Worm (Caenorhabditis elegans) whole organism, L2 larva: ENCODE measurements around the gene ZC15.5.

Experiments used
- C34F6.9 ChIP-seq: fragments of 150-350 bp; optimal IDR thresholded peaks from 2 replicates; lab custom pipeline; 2014; ENCODE audit warnings: missing biosample characterization, missing genetic modification characterization
- F13H6.1 ChIP-seq: sonication (generic microtip); optimal IDR thresholded peaks from 2 replicates; lab custom pipeline; 2016; ENCODE audit warnings: missing genetic modification characterization, missing compliant biosample characterization
- Y55F3AM.14 ChIP-seq: fragments of 200-800 bp; sonication (Bioruptor generic); optimal IDR thresholded peaks from 2 replicates; lab custom pipeline; 2018; ENCODE audit warnings: mild to moderate bottlenecking, missing genetic modification characterization, missing compliant biosample characterization
- ama-1 ChIP-seq: fragments of 150-350 bp; optimal IDR thresholded peaks from 2 replicates; lab custom pipeline; 2018; ENCODE audit warnings: inconsistent platforms
- blmp-1 ChIP-seq: sonication (generic microtip); optimal IDR thresholded peaks from 2 replicates; lab custom pipeline; 2017; ENCODE audit warnings: missing genetic modification characterization, mild to moderate bottlenecking, missing compliant biosample characterization, antibody characterized with exemption, moderate library complexity; ENCODE audit not compliant: insufficient read depth
- ceh-82 ChIP-seq: fragments of 150-350 bp; optimal IDR thresholded peaks from 2 replicates; lab custom pipeline; 2014; ENCODE audit warnings: missing biosample characterization, missing genetic modification characterization
- dmd-4 ChIP-seq: sonication (generic microtip); optimal IDR thresholded peaks from 2 replicates; lab custom pipeline; 2017; ENCODE audit warnings: missing biosample characterization, missing genetic modification characterization
- egl-27 ChIP-seq: sonication (generic microtip); optimal IDR thresholded peaks from 3 replicates; lab custom pipeline; 2017; ENCODE audit warnings: missing biosample characterization, missing genetic modification reagents, missing genetic modification characterization
- fos-1 ChIP-seq: fragments of 150-350 bp; optimal IDR thresholded peaks from 2 replicates; lab custom pipeline; 2014; ENCODE audit warnings: missing biosample characterization, missing genetic modification characterization
- gmeb-1 ChIP-seq: fragments of 150-350 bp; optimal IDR thresholded peaks from 2 replicates; lab custom pipeline; 2014; ENCODE audit warnings: missing biosample characterization, missing genetic modification characterization
- lin-13 ChIP-seq: fragments of 150-350 bp; optimal IDR thresholded peaks from 2 replicates; lab custom pipeline; 2014; ENCODE audit warnings: missing biosample characterization, missing genetic modification reagents, missing genetic modification characterization
- lin-39 ChIP-seq: fragments of 150-350 bp; optimal IDR thresholded peaks from 2 replicates; lab custom pipeline; 2014; ENCODE audit warnings: missing biosample characterization, missing genetic modification reagents, missing genetic modification characterization
- lsy-2 ChIP-seq, 2 experiments: fragments of 150-350 bp in 1 of 2; sonication (generic microtip) in 1 of 2; optimal IDR thresholded peaks; 2 replicates each; lab custom pipeline; 2014 to 2017; ENCODE audit warnings: missing biosample characterization in 2 of 2, missing genetic modification characterization in 2 of 2
- mab-5 ChIP-seq: fragments of 150-350 bp; optimal IDR thresholded peaks from 2 replicates; lab custom pipeline; 2014; ENCODE audit warnings: missing biosample characterization, missing genetic modification characterization
- mbf-1 ChIP-seq: sonication (generic microtip); optimal IDR thresholded peaks from 2 replicates; lab custom pipeline; 2017; ENCODE audit warnings: missing biosample characterization, missing genetic modification characterization
- mdl-1 ChIP-seq, 2 experiments: fragments of 150-350 bp in 1 of 2; sonication (generic microtip) in 1 of 2; optimal IDR thresholded peaks; 2 replicates each; lab custom pipeline; 2017; ENCODE audit warnings: missing biosample characterization in 2 of 2, missing genetic modification characterization in 2 of 2
- nhr-10 ChIP-seq: sonication (generic microtip); optimal IDR thresholded peaks from 2 replicates; lab custom pipeline; 2017; ENCODE audit warnings: missing biosample characterization, missing genetic modification characterization
- nhr-11 ChIP-seq: fragments of 150-350 bp; optimal IDR thresholded peaks from 2 replicates; lab custom pipeline; 2014; ENCODE audit warnings: missing biosample characterization, missing genetic modification characterization
- nhr-12 ChIP-seq: fragments of 150-350 bp; optimal IDR thresholded peaks from 2 replicates; lab custom pipeline; 2014; ENCODE audit warnings: missing biosample characterization, missing genetic modification characterization
- nhr-129 ChIP-seq: fragments of 150-350 bp; optimal IDR thresholded peaks from 2 replicates; lab custom pipeline; 2014; ENCODE audit warnings: missing biosample characterization, missing genetic modification characterization
- nhr-21 ChIP-seq: fragments of 150-350 bp; optimal IDR thresholded peaks from 2 replicates; lab custom pipeline; 2014; ENCODE audit warnings: missing biosample characterization, missing genetic modification characterization
- nhr-23 ChIP-seq: fragments of 150-350 bp; optimal IDR thresholded peaks from 2 replicates; lab custom pipeline; 2014; ENCODE audit warnings: missing biosample characterization, missing genetic modification reagents, missing genetic modification characterization
- nhr-237 ChIP-seq: fragments of 150-350 bp; optimal IDR thresholded peaks from 2 replicates; lab custom pipeline; 2014; ENCODE audit warnings: missing biosample characterization, missing genetic modification characterization
- nhr-25 ChIP-seq: fragments of 150-350 bp; sonication (generic microtip); optimal IDR thresholded peaks from 3 replicates; lab custom pipeline; 2014; ENCODE audit warnings: missing biosample characterization, missing genetic modification characterization
- nhr-6 ChIP-seq: fragments of 150-350 bp; optimal IDR thresholded peaks from 2 replicates; lab custom pipeline; 2014; ENCODE audit warnings: missing biosample characterization, missing genetic modification characterization
- peb-1 ChIP-seq: fragments of 150-350 bp; optimal IDR thresholded peaks from 2 replicates; lab custom pipeline; 2014; ENCODE audit warnings: missing biosample characterization, missing genetic modification characterization
- skn-1 ChIP-seq: sonication (generic microtip); optimal IDR thresholded peaks from 2 replicates; lab custom pipeline; 2017; ENCODE audit warnings: missing biosample characterization, missing genetic modification characterization
- sma-3 ChIP-seq: sonication (generic microtip); optimal IDR thresholded peaks from 2 replicates; lab custom pipeline; 2016; ENCODE audit warnings: missing genetic modification reagents, missing genetic modification characterization, missing compliant biosample characterization
- snpc-4 ChIP-seq: fragments of 150-350 bp; optimal IDR thresholded peaks from 2 replicates; lab custom pipeline; 2014; ENCODE audit warnings: missing biosample characterization, missing genetic modification characterization
- unc-55 ChIP-seq: fragments of 150-350 bp; sonication (generic microtip); optimal IDR thresholded peaks from 3 replicates; lab custom pipeline; 2014; ENCODE audit warnings: missing biosample characterization, missing genetic modification reagents, missing genetic modification characterization
- unc-62 ChIP-seq: fragments of 150-350 bp; optimal IDR thresholded peaks from 2 replicates; lab custom pipeline; 2014; ENCODE audit warnings: missing biosample characterization, missing genetic modification reagents, missing genetic modification characterization
- ztf-1 ChIP-seq: fragments of 200-800 bp; sonication (Bioruptor generic); conservative IDR thresholded peaks from 2 replicates; pipeline ENCODE4 v1.3.6; 2022; ENCODE audit warnings: missing genetic modification characterization, missing compliant biosample characterization
- ztf-11 ChIP-seq: sonication (generic microtip); optimal IDR thresholded peaks from 2 replicates; lab custom pipeline; 2017; ENCODE audit warnings: missing biosample characterization, missing genetic modification characterization

The ZC15.5 gene

ce11 chrV:20325417-20325816 lies 27.7 kb downstream of the ZC15.5 start, which contains the start of gene Y38H6A.1:
Y38H6A.1 (plus strand) TSS chrV:20325717.
- no peak for TF ChIP-seq nhr-25 (tag; lab: Kevin White, UChicago)
- TF ChIP-seq lsy-2 (tag; optimal IDR thresholded peaks at IDR 0.05; lab: Kevin White, UChicago): no peak
- TF ChIP-seq fos-1 (tag; lab: Kevin White, UChicago): no peak
- no peak for TF ChIP-seq ztf-11 (tag; lab: Kevin White, UChicago)

DNA sequence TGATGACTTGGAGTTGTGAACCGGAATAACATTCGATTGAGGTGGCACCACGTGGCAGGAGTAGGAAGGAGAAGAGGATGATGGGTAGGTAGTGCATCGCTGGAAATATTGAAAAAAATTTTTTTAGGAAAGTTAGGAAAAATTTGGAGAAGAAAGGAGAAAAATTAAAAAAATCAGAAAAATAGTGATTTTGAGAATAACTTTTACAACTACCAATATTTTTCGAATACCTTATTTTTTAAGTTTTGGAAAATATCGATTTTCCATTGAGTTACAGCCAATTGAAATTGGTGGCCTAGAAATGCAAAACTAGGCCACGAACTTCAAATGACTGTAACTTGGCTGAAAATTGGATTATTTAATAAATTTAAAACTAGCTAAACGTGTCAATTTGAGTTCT lies 37.5 kb downstream of the ZC15.5 start, which contains the start of gene Y38H6A.5:
Gene Y38H6A.5, minus strand, starts transcription at position 101 of the 400 bp plus-strand sequence.
- no peak for TF ChIP-seq nhr-237 (tag; lab: Kevin White, UChicago)
- TF ChIP-seq lin-39 (tag; lab: Kevin White, UChicago): no peak
- TF ChIP-seq nhr-12 (tag; lab: Kevin White, UChicago): no peak
- TF ChIP-seq ztf-1: no peak
- TF ChIP-seq nhr-21 (tag; lab: Kevin White, UChicago): no peak
- no peak for TF ChIP-seq nhr-25 (tag; lab: Kevin White, UChicago)
- no peak for TF ChIP-seq lin-13 (GFP tag; lab: Kevin White, UChicago)
- TF ChIP-seq F13H6.1 (tag; lab: Kevin White, UChicago): no peak

- no peak for TF ChIP-seq ama-1 (lab: Kevin White, UChicago)
- no peak for TF ChIP-seq nhr-10 (tag; lab: Kevin White, UChicago)
- no peak for TF ChIP-seq gmeb-1 (tag; lab: Kevin White, UChicago)
- no peak for TF ChIP-seq peb-1
- TF ChIP-seq snpc-4 (tag; lab: Kevin White, UChicago): no peak
- TF ChIP-seq dmd-4: no peak
- TF ChIP-seq nhr-6 (tag; lab: Kevin White, UChicago): no peak
- no peak for TF ChIP-seq unc-62 (GFP tag; lab: Kevin White, UChicago)
- TF ChIP-seq nhr-129 (tag; lab: Kevin White, UChicago): no peak
- TF ChIP-seq skn-1 (tag; lab: Kevin White, UChicago): no peak
- TF ChIP-seq mab-5 (tag; lab: Kevin White, UChicago): no peak
- no peak for TF ChIP-seq nhr-11 (tag; lab: Kevin White, UChicago)
- no peak for TF ChIP-seq nhr-23 (tag; lab: Kevin White, UChicago)
- no peak for TF ChIP-seq egl-27
- TF ChIP-seq lin-39 (tag; lab: Kevin White, UChicago): no peak
- TF ChIP-seq mdl-1 (tag; optimal IDR thresholded peaks at IDR 0.05; lab: Kevin White, UChicago): no peak
- TF ChIP-seq ztf-1: no peak
- TF ChIP-seq nhr-25 (tag; lab: Kevin White, UChicago): no peak
- no peak for TF ChIP-seq mbf-1 (tag; lab: Kevin White, UChicago)
- TF ChIP-seq blmp-1 (tag; lab: Kevin White, UChicago): no peak
Measured at ce11 chrV:20338020-20338419, 40.3 kb downstream of the ZC15.5 start.

DNA sequence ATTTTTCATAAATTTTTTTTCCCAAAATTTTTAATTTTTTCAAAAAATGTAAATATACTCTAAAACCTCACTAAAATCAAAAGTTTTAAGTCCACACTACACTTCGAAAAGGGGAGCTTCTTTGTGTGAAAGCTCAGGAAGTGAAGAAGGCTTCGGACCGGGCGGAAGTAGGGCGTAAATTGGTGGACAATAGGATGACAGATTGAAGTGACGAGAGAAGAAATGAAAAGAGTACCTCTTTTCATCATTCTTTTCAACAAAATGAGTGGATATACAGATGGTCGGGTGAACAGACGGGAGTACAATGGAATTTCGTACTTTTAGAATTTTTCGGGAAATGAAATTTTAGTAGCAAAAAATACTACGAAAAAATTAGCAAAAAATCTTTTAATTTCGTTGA lies 41.1 kb downstream of the ZC15.5 start:
- no peak for TF ChIP-seq unc-62 (GFP tag; lab: Kevin White, UChicago)
- TF ChIP-seq F13H6.1 (tag; lab: Kevin White, UChicago): no peak
- no peak for TF ChIP-seq nhr-10 (tag; lab: Kevin White, UChicago)
- no peak for TF ChIP-seq nhr-129 (tag; lab: Kevin White, UChicago)
- TF ChIP-seq nhr-23 (tag; lab: Kevin White, UChicago): no peak

DNA sequence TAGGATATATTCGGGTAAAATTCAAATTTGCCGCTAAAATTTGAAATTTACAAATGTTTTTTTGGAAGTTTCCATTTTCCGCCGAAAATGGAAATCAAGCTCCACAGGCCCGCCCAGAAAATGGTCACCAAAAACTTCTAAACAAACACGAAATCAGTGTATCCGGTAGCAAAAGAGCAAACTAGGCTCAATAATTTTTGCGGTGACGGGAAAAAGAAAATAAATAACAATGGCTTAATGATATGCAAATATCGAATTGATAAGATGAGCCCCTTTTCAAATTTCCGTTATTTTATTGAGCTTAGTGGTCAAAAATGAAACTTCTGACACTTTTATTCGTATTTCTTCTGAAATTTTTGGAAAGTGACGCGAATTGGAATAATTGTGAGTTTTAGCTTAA lies 47.1 kb downstream of the ZC15.5 start, which contains the start of gene Y38H6A.3:
Gene Y38H6A.3, plus strand, starts transcription at position 301 of the 400 bp plus-strand sequence.
- TF ChIP-seq ceh-82 (tag; lab: Kevin White, UChicago): no peak
- TF ChIP-seq C34F6.9: no peak

DNA sequence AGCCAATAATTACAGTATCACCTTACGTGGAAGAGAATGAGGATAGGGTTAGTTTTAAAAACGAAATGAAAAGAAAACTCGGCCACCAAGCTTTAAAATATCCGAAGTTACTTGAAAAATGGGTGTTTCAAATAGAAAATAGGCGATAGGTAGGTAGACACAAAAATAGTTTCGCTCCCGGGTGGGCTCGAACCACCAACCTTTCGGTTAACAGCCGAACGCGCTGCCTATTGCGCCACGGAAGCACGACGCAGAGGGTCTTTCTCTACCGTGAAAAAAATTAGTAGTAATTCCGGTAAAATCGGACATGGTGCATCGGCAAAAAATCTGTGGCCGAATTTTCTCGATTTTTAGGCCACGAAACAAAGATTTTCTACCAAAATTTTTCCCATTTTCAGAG lies 49.9 kb downstream of the ZC15.5 start:
- TF ChIP-seq Y55F3AM.14 (no peak), sma-3 (GFP tag; lab: Kevin White, UChicago) (no peak), nhr-11 (tag; lab: Kevin White, UChicago) (no peak), unc-55 (GFP tag; lab: Kevin White, UChicago) (no peak)
